Worm (Caenorhabditis elegans) whole organism, L4 larva: Measurements from ENCODE around the gene moa-1.

ENCODE experiments used
- ZK546.5 ChIP-seq, 2 experiments: sonication (generic microtip); optimal IDR thresholded peaks; 2 replicates each; lab custom pipeline; 2017; ENCODE audit warnings: missing biosample characterization in 2 of 2, missing genetic modification characterization in 2 of 2
- ceh-82 ChIP-seq: sonication (generic microtip); optimal IDR thresholded peaks from 2 replicates; lab custom pipeline; 2017; ENCODE audit warnings: missing biosample characterization, missing genetic modification characterization
- dmd-8 ChIP-seq: fragments of 200-800 bp; sonication (Bioruptor generic); IDR thresholded peaks from 2 replicates; pipeline ENCODE4 v1.3.6; 2022; ENCODE audit warnings: missing genetic modification characterization, missing compliant biosample characterization
- lin-13 ChIP-seq: fragments of 150-350 bp; optimal IDR thresholded peaks from 2 replicates; lab custom pipeline; 2014; ENCODE audit warnings: missing biosample characterization, missing genetic modification reagents, missing genetic modification characterization
- ztf-11 ChIP-seq: fragments of 150-350 bp; optimal IDR thresholded peaks from 2 replicates; lab custom pipeline; 2014; ENCODE audit warnings: missing biosample characterization, missing genetic modification characterization

ce11 chrIII:1975992-1976391 is 6.3 kb upstream of the moa-1 start:
- TF ChIP-seq lin-13 (no peak), ztf-11 (tag; lab: Kevin White, UChicago) (no peak), ceh-82 (no peak), ZK546.5 (tag; optimal IDR thresholded peaks at IDR 0.05; lab: Kevin White, UChicago) (no peak), dmd-8 (GFP tag; lab: Robert Waterston, UW) (no peak)
